Fruit fly (Drosophila melanogaster) Kc167 (cell line): ENCODE data around the gene Pde6.

ENCODE experiments used
- Myc ChIP-seq: fragments of >200 bp; optimal IDR thresholded peaks from 2 replicates; lab custom pipeline; 2017; ENCODE audit warnings: missing external identifiers
- psq ChIP-seq: fragments of >200 bp; optimal IDR thresholded peaks from 2 replicates; lab custom pipeline; 2017; ENCODE audit warnings: missing external identifiers

DNA sequence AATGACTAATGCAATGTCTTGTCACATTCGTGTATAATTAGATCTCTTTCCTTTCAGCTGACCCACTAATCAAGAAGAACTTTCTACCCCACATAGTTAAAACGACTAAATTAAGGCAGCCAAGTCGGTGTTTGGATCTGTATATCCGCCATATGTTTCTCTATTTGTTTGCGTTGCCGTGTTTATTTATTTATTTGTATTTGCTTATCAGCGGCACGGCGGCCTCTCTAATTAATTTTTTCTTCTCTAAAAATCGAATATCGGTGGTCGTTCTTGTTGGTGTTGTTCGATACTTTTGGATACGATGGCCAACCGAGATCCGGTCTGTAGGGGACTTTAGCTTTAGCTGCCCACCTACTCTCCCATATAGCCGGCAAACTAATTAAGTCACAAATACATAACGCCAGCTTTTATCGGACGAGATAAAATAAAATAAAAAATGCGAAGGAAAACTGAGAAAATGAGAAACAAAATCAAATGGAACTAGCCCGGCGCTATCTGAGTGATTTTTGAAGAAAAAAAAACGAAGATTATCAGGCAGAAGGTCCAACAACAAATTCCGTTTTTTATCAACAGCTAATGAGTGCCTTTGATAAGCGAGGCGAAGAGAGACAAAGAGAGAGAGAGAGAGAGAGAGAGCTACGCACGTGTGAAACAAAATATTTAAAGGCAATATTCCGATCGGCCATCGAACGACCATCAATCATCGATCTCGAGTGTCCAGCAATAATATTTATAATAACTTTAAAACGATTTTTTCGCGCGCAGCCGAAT lies 85.3 kb downstream of the Pde6 start:
- TF ChIP-seq Myc (lab: Kevin White, UChicago) (no peak), psq (lab: Kevin White, UChicago) (no peak)
